Fruit fly (Drosophila melanogaster) Kc167 (cell line): ENCODE data around the gene Sf3b5.

Experiments
- Myc ChIP-seq: fragments of >200 bp; optimal IDR thresholded peaks from 2 replicates; lab custom pipeline; 2017; ENCODE audit warnings: missing external identifiers
- Sin3A ChIP-seq: fragments of >200 bp; optimal IDR thresholded peaks from 2 replicates; lab custom pipeline; 2018; ENCODE audit warnings: missing external identifiers
- h ChIP-seq: fragments of >200 bp; optimal IDR thresholded peaks from 3 replicates; lab custom pipeline; 2018; ENCODE audit warnings: missing external identifiers
- insv ChIP-seq: fragments of >200 bp; optimal IDR thresholded peaks from 3 replicates; lab custom pipeline; 2018; ENCODE audit warnings: missing external identifiers
- psq ChIP-seq: fragments of >200 bp; optimal IDR thresholded peaks from 2 replicates; lab custom pipeline; 2017; ENCODE audit warnings: missing external identifiers
- ttk ChIP-seq: sonication (Bioruptor generic); optimal IDR thresholded peaks from 2 replicates; lab custom pipeline; 2017; ENCODE audit warnings: missing external identifiers

Sf3b5 gene

dm6 chr3R:9051937-9052680, 37.0 kb upstream of the Sf3b5 start, which contains the start of gene Kdm2:
TSS of gene Kdm2 (plus strand) at chr3R:9052495.
- no peak for TF ChIP-seq psq (lab: Kevin White, UChicago)

DNA sequence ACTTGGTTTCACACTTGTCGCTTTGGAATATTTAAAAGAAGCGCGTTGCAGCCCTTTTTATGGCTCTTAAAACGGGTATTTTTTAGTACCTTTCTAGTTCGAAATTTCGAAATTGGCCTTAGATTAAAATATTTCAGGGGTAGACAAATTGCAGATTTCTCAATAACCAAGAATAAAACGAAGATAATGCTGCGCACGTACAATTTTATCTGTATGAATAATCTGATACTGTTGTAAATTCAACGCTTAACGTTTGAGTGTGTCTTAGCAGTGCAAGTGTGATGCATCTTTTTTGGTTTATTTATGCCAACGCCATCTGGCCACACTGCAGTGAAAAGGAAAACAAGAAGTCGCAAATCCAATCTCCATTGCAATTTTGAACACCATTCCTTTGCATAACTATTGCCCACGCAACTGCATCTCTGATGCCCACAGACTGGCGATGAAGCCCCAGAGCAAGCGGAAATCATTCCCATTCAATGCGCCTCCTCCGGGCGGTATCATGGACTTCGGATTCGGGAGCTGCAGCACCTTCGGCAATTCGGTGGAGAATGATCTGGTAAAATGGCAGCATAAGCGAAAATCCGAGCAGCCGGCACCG, 35.5 kb upstream of the Sf3b5 start, which contains the start of gene Nmdmc:
Nmdmc (minus strand) TSS at position 37 of the 601 bp plus-strand sequence.
- TF ChIP-seq Sin3A (lab: Kevin White, UChicago) (no peak), ttk (no peak), insv (lab: Kevin White, UChicago) (no peak), psq (lab: Kevin White, UChicago) (no peak), Myc (no peak), h (lab: Kevin White, UChicago) (no peak)

DNA sequence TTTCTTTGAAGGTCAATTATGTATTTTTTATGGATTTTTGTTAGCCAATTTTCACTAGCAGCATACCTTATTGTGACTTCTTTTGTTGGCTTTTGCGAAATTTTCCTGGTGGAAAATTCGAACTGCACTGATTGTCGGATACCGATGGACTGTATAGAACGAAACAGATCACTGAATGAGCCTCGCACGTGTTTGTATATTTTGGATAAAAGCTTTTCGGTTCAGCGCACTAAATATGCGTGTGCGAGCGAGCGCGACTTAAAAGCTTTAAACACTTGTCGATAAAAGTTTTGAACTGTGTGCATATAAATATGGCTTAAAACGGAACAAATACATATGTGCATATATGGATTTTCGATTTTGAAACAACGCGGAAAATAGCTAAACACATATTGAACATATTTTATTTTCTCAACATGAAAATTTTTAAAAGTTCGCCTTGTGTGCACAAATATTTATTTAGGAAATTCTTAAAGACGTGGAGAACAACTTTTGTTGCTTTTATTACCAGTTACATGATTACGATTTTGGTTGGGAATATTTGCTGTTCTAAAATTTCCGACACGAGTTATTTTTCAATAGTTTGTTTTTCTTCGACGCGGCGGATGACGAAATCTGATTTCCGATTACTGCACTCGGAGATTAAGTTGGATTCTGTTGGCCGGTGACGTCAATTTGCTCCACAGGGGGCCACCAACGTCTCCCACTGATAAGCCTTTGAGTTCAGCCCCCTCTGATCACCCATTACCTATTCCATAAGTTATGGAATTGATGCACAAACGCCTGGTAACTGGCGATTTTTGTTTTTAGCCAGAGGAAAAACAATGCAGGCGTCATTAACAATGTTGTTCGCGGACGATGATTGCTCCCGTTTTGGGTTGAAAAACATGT, 34.2 kb upstream of the Sf3b5 start:
- TF ChIP-seq h (lab: Kevin White, UChicago) = no peak
- no peak for TF ChIP-seq Myc
- no peak for TF ChIP-seq insv (lab: Kevin White, UChicago)
- no peak for TF ChIP-seq psq (lab: Kevin White, UChicago)
- no peak for TF ChIP-seq Sin3A (lab: Kevin White, UChicago)
- no peak for TF ChIP-seq ttk

DNA sequence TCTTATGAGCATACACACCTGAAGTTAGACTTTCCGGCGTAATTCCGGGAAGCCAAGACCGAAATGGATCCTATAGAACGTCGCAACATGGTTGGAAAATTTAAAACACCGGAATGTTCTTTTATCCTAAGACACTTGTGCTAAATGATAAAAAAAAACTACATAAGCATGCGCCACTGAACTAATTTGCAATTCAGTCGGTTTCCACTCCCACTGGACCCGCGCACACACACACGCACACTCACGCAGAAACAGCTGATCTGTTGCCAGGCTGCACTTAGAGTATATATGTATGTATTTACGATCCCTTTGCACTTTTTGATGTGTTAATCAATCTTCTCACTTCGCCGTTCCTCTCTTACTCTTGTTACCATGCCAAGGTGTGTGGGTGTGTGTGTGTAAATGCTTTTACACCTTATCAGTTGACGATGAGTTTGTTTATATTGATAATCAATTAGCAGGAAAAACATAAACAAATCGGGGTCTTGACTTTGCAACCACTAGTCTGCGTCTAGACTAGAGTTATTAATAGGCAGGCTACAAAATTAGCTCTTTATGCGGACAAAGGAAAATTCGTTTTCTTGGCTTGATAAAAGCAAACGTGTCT, 33.4 kb upstream of the Sf3b5 start, which contains the start of gene Mst85C:
Mst85C (plus strand) TSS at position 180 of the 607 bp plus-strand sequence.
- TF ChIP-seq insv (lab: Kevin White, UChicago) (no peak), Sin3A (lab: Kevin White, UChicago) (no peak), Myc (no peak), psq (lab: Kevin White, UChicago) (no peak), ttk (no peak), h (lab: Kevin White, UChicago) (no peak)

DNA sequence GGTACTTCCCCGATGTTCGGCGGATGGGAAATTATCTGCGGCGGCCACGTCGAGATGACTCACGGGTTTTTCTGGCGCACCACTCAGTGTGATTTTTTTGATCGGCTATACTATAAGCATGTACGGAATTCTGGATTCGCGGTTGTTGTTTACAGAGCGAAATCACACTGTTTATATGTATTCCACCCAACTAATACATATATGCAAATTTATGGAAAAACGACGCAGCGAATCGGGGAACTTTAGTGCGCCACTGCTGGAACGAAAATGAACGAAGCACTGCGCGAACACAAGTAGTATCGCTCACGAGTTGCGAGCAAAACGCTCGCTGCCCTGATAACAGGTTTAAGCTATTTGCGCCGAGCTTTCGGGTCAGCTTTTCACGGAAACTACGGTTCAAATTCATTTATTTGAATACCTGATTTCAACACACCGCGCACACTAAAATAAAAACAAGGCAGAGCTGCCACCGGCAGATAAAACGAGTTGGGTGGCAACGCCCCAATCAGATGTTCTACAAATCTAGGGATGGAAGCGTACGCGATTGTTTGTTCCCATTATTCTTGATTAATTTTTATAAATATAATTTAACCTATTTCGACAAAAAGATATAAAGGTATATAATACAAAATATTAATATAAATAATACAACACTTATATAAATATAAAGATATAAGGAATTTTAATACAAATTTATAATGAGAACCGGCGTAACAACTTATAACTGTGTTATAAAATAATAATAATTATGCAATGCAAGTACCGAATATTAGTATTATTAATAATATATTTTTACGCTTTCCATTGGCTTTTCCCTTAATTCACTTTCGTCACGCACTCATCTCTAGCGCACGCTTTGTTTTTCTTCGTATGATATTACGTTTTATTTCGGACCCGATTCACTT, 32.7 kb upstream of the Sf3b5 start, which contains the start of gene Rel:
Rel (minus strand) TSS at position 417 of the 905 bp plus-strand sequence.
- TF ChIP-seq Myc (no peak), h (lab: Kevin White, UChicago) (no peak), ttk (no peak), insv (lab: Kevin White, UChicago) (no peak), Sin3A (lab: Kevin White, UChicago) (no peak), psq (lab: Kevin White, UChicago) (no peak)

dm6 chr3R:9046954-9047353, 31.8 kb upstream of the Sf3b5 start:
- TF ChIP-seq Myc = no peak
- no peak for TF ChIP-seq insv (lab: Kevin White, UChicago)
- no peak for TF ChIP-seq psq (lab: Kevin White, UChicago)
- no peak for TF ChIP-seq h (lab: Kevin White, UChicago)
- TF ChIP-seq ttk = no peak
- no peak for TF ChIP-seq Sin3A (lab: Kevin White, UChicago)

DNA sequence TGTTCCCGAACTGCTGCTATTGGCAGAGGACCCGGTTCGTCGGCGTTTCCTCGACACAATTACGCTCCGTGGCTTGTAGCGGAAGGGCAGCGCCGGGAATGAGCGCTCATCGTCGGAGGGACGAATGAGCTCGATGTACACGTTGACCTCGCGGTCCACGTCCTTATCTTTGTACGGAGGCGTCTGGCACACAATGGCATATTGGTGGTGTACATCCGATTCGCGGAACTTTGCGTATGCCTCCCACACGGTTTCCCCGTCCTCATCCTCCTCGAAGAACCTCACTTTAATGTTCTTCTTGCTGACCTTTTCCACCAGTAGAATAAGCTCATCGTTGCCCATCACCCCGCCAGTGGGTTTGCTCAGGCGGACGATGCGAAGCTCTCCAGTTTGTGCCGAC, 30.6 kb upstream of the Sf3b5 start:
- TF ChIP-seq Sin3A (lab: Kevin White, UChicago) (no peak), ttk (no peak), psq (lab: Kevin White, UChicago) (no peak), Myc (no peak), insv (lab: Kevin White, UChicago) (no peak), h (lab: Kevin White, UChicago) (no peak)

DNA sequence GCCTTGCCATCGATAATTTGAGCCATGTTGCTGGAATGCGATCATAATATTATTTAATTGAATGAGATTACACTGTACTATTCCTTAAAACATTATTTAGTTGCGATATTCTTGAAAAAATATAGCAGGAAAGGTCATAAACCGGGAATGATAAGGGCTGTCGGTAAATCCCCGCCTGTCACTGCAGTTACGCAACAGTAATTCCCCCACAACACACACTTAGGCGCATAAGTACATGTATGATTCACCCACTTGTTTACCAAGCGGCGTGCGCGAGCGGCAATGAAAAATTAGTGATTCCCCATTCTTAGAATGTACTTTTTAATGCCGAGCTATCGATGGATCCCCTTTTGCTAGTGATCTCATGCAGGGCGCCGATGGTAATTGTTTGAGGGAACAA, 28.5 kb upstream of the Sf3b5 start:
- no peak for TF ChIP-seq psq (lab: Kevin White, UChicago)
- no peak for TF ChIP-seq h (lab: Kevin White, UChicago)
- no peak for TF ChIP-seq insv (lab: Kevin White, UChicago)
- no peak for TF ChIP-seq Sin3A (lab: Kevin White, UChicago)
- TF ChIP-seq ttk = no peak
- no peak for TF ChIP-seq Myc

DNA sequence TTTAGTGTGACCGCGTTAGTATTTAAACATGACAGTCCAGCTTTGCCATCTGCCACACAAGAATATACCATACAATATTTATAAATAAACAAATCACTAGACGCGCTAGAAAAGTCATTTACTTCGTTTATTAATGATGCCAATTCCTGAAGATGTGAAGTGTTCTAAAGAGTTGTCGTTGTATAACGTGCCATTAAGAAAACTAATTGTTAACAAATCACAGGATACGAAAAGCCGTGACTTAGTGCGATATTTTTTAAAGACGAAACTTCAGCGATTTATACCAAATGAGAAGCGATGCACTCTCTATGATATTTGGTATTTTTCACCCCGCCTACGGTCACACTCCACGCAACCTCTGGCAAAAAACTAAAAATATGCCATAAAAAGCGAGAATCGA, 24.3 kb upstream of the Sf3b5 start, which contains the start of gene neur:
neur (minus strand) TSS at position 24 of the 400 bp plus-strand sequence.
- no peak for TF ChIP-seq psq (lab: Kevin White, UChicago)
- TF ChIP-seq h (lab: Kevin White, UChicago) = no peak
- TF ChIP-seq Sin3A (lab: Kevin White, UChicago) = no peak
- no peak for TF ChIP-seq ttk
- TF ChIP-seq insv (lab: Kevin White, UChicago) = no peak
- TF ChIP-seq Myc = no peak

DNA sequence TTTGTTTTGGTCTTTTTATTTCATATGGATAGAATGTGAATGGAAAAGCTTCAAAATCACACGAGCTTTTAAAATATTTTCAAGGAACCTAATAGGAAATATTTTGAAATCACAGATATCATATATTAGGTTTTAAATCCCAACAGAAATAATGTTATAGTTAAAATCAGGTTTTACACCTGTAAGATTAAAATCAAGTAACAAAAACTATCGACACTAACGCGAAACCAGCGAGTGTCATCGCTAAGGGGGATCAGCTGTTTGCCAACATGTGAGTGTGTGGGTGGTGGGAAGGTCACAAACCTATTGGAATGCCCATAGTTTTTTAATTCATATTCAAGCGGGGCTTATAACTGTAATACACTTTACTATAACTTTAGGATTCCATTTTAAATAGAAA, 23.5 kb upstream of the Sf3b5 start, which contains the start of gene hyx:
hyx (plus strand) TSS at position 109 of the 400 bp plus-strand sequence.
- TF ChIP-seq ttk = no peak
- TF ChIP-seq insv (lab: Kevin White, UChicago) = no peak
- no peak for TF ChIP-seq h (lab: Kevin White, UChicago)
- TF ChIP-seq Sin3A (lab: Kevin White, UChicago) = no peak
- no peak for TF ChIP-seq psq (lab: Kevin White, UChicago)
- TF ChIP-seq Myc = no peak
